Worm (Caenorhabditis elegans) whole organism, mixed stage, embryonic: ENCODE results near the gene rbf-1.

Experiments used
- ces-1 ChIP-seq: fragments of 150-350 bp; optimal IDR thresholded peaks from 2 replicates; lab custom pipeline; 2014; ENCODE audit warnings: missing biosample characterization, missing genetic modification reagents, missing genetic modification characterization
- mep-1 ChIP-seq: fragments of 150-350 bp; optimal IDR thresholded peaks from 2 replicates; lab custom pipeline; 2017; ENCODE audit warnings: missing biosample characterization, missing genetic modification reagents, missing genetic modification characterization, inconsistent platforms
- mls-2 ChIP-seq: sonication (generic microtip); optimal IDR thresholded peaks from 2 replicates; lab custom pipeline; 2016; ENCODE audit warnings: mild to moderate bottlenecking, missing genetic modification characterization, moderate library complexity, missing compliant biosample characterization
- nhr-237 ChIP-seq: fragments of 150-350 bp; optimal IDR thresholded peaks from 2 replicates; lab custom pipeline; 2014; ENCODE audit warnings: missing biosample characterization, missing genetic modification characterization
- pha-4 ChIP-seq: fragments of 150-350 bp; optimal IDR thresholded peaks from 2 replicates; lab custom pipeline; 2018; ENCODE audit warnings: missing biosample characterization, missing genetic modification reagents, missing genetic modification characterization
- snpc-4 ChIP-seq: fragments of 150-350 bp; optimal IDR thresholded peaks from 2 replicates; lab custom pipeline; 2014; ENCODE audit warnings: missing biosample characterization, missing genetic modification characterization
- sptf-1 ChIP-seq: sonication (generic microtip); optimal IDR thresholded peaks from 2 replicates; lab custom pipeline; 2017; ENCODE audit warnings: mild to moderate bottlenecking, missing genetic modification characterization, moderate library complexity, missing compliant biosample characterization

DNA sequence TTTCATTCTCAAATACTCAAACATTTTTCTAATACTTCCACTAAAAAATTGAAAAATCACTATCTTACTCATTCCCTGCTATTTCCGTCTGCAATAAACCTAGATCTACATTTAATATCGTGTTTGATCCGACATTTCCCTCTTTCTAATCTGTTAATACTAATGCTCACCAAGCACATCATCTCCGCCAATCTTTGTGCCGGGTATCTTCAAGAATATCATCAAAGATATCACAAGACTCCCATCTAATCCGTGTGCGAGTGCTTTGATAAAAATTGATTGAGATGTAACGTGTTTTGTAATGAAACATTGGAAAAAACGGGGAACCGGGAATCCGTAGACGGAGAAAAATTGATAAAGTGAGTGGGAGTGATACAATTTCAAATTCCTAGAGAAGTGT lies 3.8 kb downstream of the rbf-1 start:
- TF ChIP-seq ces-1 (GFP tag; lab: Kevin White, UChicago): no peak
- TF ChIP-seq mls-2: no peak
- no peak for TF ChIP-seq pha-4 (tag; lab: Kevin White, UChicago)
- TF ChIP-seq snpc-4 (tag; lab: Kevin White, UChicago): no peak
- TF ChIP-seq nhr-237 (tag; lab: Kevin White, UChicago): no peak
- no peak for TF ChIP-seq mep-1 (tag; lab: Kevin White, UChicago)
- TF ChIP-seq sptf-1 (tag; lab: Kevin White, UChicago): no peak
